Fruit fly (Drosophila melanogaster) whole organism, embryonic: ENCODE results near the gene CG43137.

Source experiments
- CG10267 ChIP-seq: fragments of 200-800 bp; sonication (Bioruptor generic); optimal IDR thresholded peaks from 2 replicates; lab custom pipeline; 2018; ENCODE audit warnings: missing biosample characterization, mild to moderate bottlenecking, missing genetic modification characterization, moderate library complexity
- CG10321 ChIP-seq: fragments of 200-800 bp; sonication (Bioruptor generic); IDR thresholded peaks from 2 replicates; pipeline ENCODE4 v1.3.6; 2022; ENCODE audit warnings: missing biosample characterization, missing genetic modification characterization
- CG13287 ChIP-seq: fragments of 200-800 bp; sonication (Bioruptor generic); IDR thresholded peaks from 2 replicates; pipeline ENCODE4 v1.3.6; 2022; ENCODE audit warnings: missing biosample characterization, missing genetic modification characterization; ENCODE audit not compliant: partially characterized antibody
- CG13296 ChIP-seq: fragments of 200-800 bp; sonication (Bioruptor generic); optimal IDR thresholded peaks from 3 replicates; lab custom pipeline; 2018; ENCODE audit warnings: missing biosample characterization, mild to moderate bottlenecking, missing genetic modification characterization
- CG13894 ChIP-seq: fragments of 200-800 bp; sonication (Bioruptor generic); optimal IDR thresholded peaks from 3 replicates; lab custom pipeline; 2018; ENCODE audit warnings: missing biosample characterization, mild to moderate bottlenecking, missing genetic modification characterization, moderate library complexity
- CG14050 ChIP-seq: fragments of 200-800 bp; sonication (Bioruptor generic); IDR thresholded peaks from 3 replicates; pipeline ENCODE4 v1.3.6; 2022; ENCODE audit warnings: missing biosample characterization, missing genetic modification characterization
- CG14860 ChIP-seq: fragments of 200-800 bp; sonication (Bioruptor generic); IDR thresholded peaks from 3 replicates; pipeline ENCODE4 v1.3.6; 2022; ENCODE audit warnings: missing biosample characterization, missing genetic modification characterization; ENCODE audit not compliant: partially characterized antibody
- CG15269 ChIP-seq: fragments of 200-800 bp; sonication (Bioruptor generic); optimal IDR thresholded peaks from 2 replicates; lab custom pipeline; 2018; ENCODE audit warnings: missing biosample characterization, mild to moderate bottlenecking, missing genetic modification characterization, moderate library complexity
- CG17361 ChIP-seq: fragments of 200-800 bp; sonication (Bioruptor generic); IDR thresholded peaks from 3 replicates; pipeline ENCODE4 v1.3.6; 2022; ENCODE audit warnings: missing biosample characterization, missing genetic modification characterization
- CG17829 ChIP-seq: fragments of 200-800 bp; optimal IDR thresholded peaks from 2 replicates; lab custom pipeline; 2019; ENCODE audit warnings: missing biosample characterization, mild to moderate bottlenecking, missing genetic modification characterization, moderate library complexity
- CG18599 ChIP-seq: fragments of 200-800 bp; sonication (Bioruptor generic); optimal IDR thresholded peaks from 3 replicates; lab custom pipeline; 2017; ENCODE audit warnings: missing biosample characterization, missing genetic modification characterization, mild to moderate bottlenecking, moderate library complexity, missing genetic modification reagents
- CG2202 ChIP-seq: fragments of 200-800 bp; sonication (Bioruptor generic); optimal IDR thresholded peaks from 2 replicates; lab custom pipeline; 2018; ENCODE audit warnings: missing biosample characterization, mild to moderate bottlenecking, missing genetic modification characterization
- CG32767 ChIP-seq: fragments of 200-800 bp; sonication (Bioruptor generic); IDR thresholded peaks from 2 replicates; pipeline ENCODE4 v1.3.6; 2022; ENCODE audit warnings: missing biosample characterization, missing genetic modification characterization
- CG3995 ChIP-seq: fragments of 200-800 bp; sonication (Bioruptor generic); optimal IDR thresholded peaks from 3 replicates; lab custom pipeline; 2016; ENCODE audit warnings: missing biosample characterization, missing genetic modification characterization
- CG42726 ChIP-seq: fragments of 200-800 bp; sonication (Bioruptor generic); IDR thresholded peaks from 2 replicates; pipeline ENCODE4 v1.3.6; 2022; ENCODE audit warnings: missing biosample characterization, missing genetic modification characterization; ENCODE audit not compliant: partially characterized antibody
- CG4617 ChIP-seq: fragments of 200-800 bp; sonication (Bioruptor generic); optimal IDR thresholded peaks from 3 replicates; lab custom pipeline; 2016; ENCODE audit warnings: missing biosample characterization, missing genetic modification characterization, borderline replicate concordance
- CG4707 ChIP-seq: fragments of 200-800 bp; sonication (Bioruptor generic); optimal IDR thresholded peaks from 2 replicates; lab custom pipeline; 2018; ENCODE audit warnings: missing biosample characterization, mild to moderate bottlenecking, missing genetic modification characterization, moderate library complexity
- CG8924 ChIP-seq: fragments of 200-800 bp; optimal IDR thresholded peaks from 3 replicates; lab custom pipeline; 2019; ENCODE audit warnings: missing biosample characterization, mild to moderate bottlenecking, missing genetic modification characterization, moderate library complexity
- Doc2 ChIP-seq: fragments of 200-800 bp; sonication (Bioruptor generic); IDR thresholded peaks from 2 replicates; pipeline ENCODE4 v1.3.6; 2022; ENCODE audit warnings: missing biosample characterization, missing genetic modification characterization
- Dp ChIP-seq: fragments of 200-800 bp; sonication (Bioruptor generic); optimal IDR thresholded peaks from 2 replicates; lab custom pipeline; 2018; ENCODE audit warnings: missing biosample characterization, mild to moderate bottlenecking, missing genetic modification characterization, moderate library complexity
- Dref ChIP-seq: fragments of 200-800 bp; sonication (Bioruptor generic); IDR thresholded peaks from 2 replicates; pipeline ENCODE4 v1.3.6; 2022; ENCODE audit warnings: missing biosample characterization, missing genetic modification characterization
- Ets65A ChIP-seq: fragments of 200-800 bp; sonication (Bioruptor generic); peaks from one replicate; lab custom pipeline; 2016; ENCODE audit warnings: missing biosample characterization, missing genetic modification characterization
- HLH4C ChIP-seq: fragments of 200-800 bp; sonication (Bioruptor generic); IDR thresholded peaks from 3 replicates; pipeline ENCODE4 v1.3.6; 2022; ENCODE audit warnings: missing biosample characterization, missing genetic modification characterization; ENCODE audit not compliant: partially characterized antibody
- HmgD ChIP-seq: fragments of 200-800 bp; sonication (Bioruptor generic); optimal IDR thresholded peaks from 3 replicates; lab custom pipeline; 2016; ENCODE audit warnings: missing biosample characterization, missing genetic modification characterization
- MBD-R2 ChIP-seq: fragments of 200-800 bp; sonication (Bioruptor generic); IDR thresholded peaks from 2 replicates; pipeline ENCODE4 v1.3.6; 2022; ENCODE audit warnings: missing biosample characterization, missing genetic modification characterization
- MESR4 ChIP-seq: fragments of 200-800 bp; sonication (Bioruptor generic); optimal IDR thresholded peaks from 2 replicates; lab custom pipeline; 2018; ENCODE audit warnings: missing biosample characterization, mild to moderate bottlenecking, missing genetic modification characterization, moderate library complexity
- Opbp ChIP-seq: fragments of 200-800 bp; sonication (Bioruptor generic); IDR thresholded peaks from 3 replicates; pipeline ENCODE4 v1.3.6; 2022; ENCODE audit warnings: missing biosample characterization, missing genetic modification characterization; ENCODE audit not compliant: partially characterized antibody
- Optix ChIP-seq: fragments of 200-800 bp; sonication (Bioruptor generic); IDR thresholded peaks from 3 replicates; pipeline ENCODE4 v1.3.6; 2022; ENCODE audit warnings: missing biosample characterization, missing genetic modification characterization
- Vsx1 ChIP-seq: fragments of 200-800 bp; sonication (Bioruptor generic); optimal IDR thresholded peaks from 2 replicates; lab custom pipeline; 2017; ENCODE audit warnings: missing biosample characterization, mild to moderate bottlenecking, missing genetic modification characterization, missing genetic modification reagents
- YL-1 ChIP-seq: fragments of 200-800 bp; sonication (Bioruptor generic); optimal IDR thresholded peaks from 3 replicates; lab custom pipeline; 2017; ENCODE audit warnings: missing biosample characterization, mild to moderate bottlenecking, missing genetic modification characterization
- al ChIP-seq: fragments of 200-800 bp; sonication (Bioruptor generic); IDR thresholded peaks from 2 replicates; pipeline ENCODE4 v1.3.6; 2022; ENCODE audit warnings: missing biosample characterization, missing genetic modification characterization
- amos ChIP-seq: fragments of 200-800 bp; sonication (Bioruptor generic); IDR thresholded peaks from 2 replicates; pipeline ENCODE4 v1.3.6; 2022; ENCODE audit warnings: missing biosample characterization, missing genetic modification characterization; ENCODE audit not compliant: partially characterized antibody
- caup ChIP-seq: fragments of 200-800 bp; sonication (Bioruptor generic); optimal IDR thresholded peaks from 3 replicates; lab custom pipeline; 2017; ENCODE audit warnings: missing biosample characterization, mild to moderate bottlenecking, missing genetic modification characterization, moderate library complexity; ENCODE audit not compliant: severe bottlenecking
- disco-r ChIP-seq: fragments of 200-800 bp; sonication (Bioruptor generic); optimal IDR thresholded peaks from 2 replicates; lab custom pipeline; 2016; ENCODE audit warnings: missing biosample characterization, missing genetic modification characterization
- gro ChIP-seq: fragments of 200-800 bp; sonication (Bioruptor generic); optimal IDR thresholded peaks from 2 replicates; lab custom pipeline; 2016; ENCODE audit warnings: missing biosample characterization, missing genetic modification characterization
- inv ChIP-seq: fragments of 200-800 bp; sonication (Bioruptor generic); IDR thresholded peaks from 2 replicates; pipeline ENCODE4 v1.3.6; 2022; ENCODE audit warnings: missing biosample characterization, missing genetic modification characterization; ENCODE audit not compliant: partially characterized antibody
- jumu ChIP-seq: fragments of 200-800 bp; sonication (Bioruptor generic); optimal IDR thresholded peaks from 3 replicates; lab custom pipeline; 2016; ENCODE audit warnings: missing biosample characterization, missing genetic modification characterization
- lbe ChIP-seq: fragments of 200-800 bp; sonication (Bioruptor generic); optimal IDR thresholded peaks from 2 replicates; lab custom pipeline; 2016; ENCODE audit warnings: missing biosample characterization, mild to moderate bottlenecking, missing genetic modification characterization
- mld ChIP-seq: fragments of 200-800 bp; sonication (Bioruptor generic); IDR thresholded peaks from 3 replicates; pipeline ENCODE4 v1.3.6; 2022; ENCODE audit warnings: missing biosample characterization, missing genetic modification characterization; ENCODE audit not compliant: partially characterized antibody
- nerfin-1 ChIP-seq: fragments of 200-800 bp; sonication (Bioruptor generic); optimal IDR thresholded peaks from 3 replicates; lab custom pipeline; 2019; ENCODE audit warnings: missing biosample characterization, mild to moderate bottlenecking, missing genetic modification characterization, moderate library complexity
- nerfin-2 ChIP-seq: fragments of 200-800 bp; sonication (Bioruptor generic); IDR thresholded peaks from 2 replicates; pipeline ENCODE4 v1.3.6; 2022; ENCODE audit warnings: missing biosample characterization, missing genetic modification characterization; ENCODE audit not compliant: partially characterized antibody
- onecut ChIP-seq: fragments of 200-800 bp; sonication (Bioruptor generic); IDR thresholded peaks from 2 replicates; pipeline ENCODE4 v1.3.6; 2022; ENCODE audit warnings: missing biosample characterization, missing genetic modification characterization
- phol ChIP-seq: fragments of 200-800 bp; sonication (Bioruptor generic); optimal IDR thresholded peaks from 3 replicates; lab custom pipeline; 2018; ENCODE audit warnings: missing biosample characterization, mild to moderate bottlenecking, missing genetic modification characterization, moderate library complexity
- pzg ChIP-seq: fragments of 200-800 bp; sonication (Bioruptor generic); optimal IDR thresholded peaks from 3 replicates; lab custom pipeline; 2018; ENCODE audit warnings: missing biosample characterization, mild to moderate bottlenecking, missing genetic modification characterization, moderate library complexity
- ranshi ChIP-seq: fragments of 200-800 bp; sonication (Bioruptor generic); IDR thresholded peaks from 2 replicates; pipeline ENCODE4 v1.3.6; 2022; ENCODE audit warnings: missing biosample characterization, missing genetic modification characterization
- sens-2 ChIP-seq: fragments of 200-800 bp; sonication (Bioruptor generic); IDR thresholded peaks from 2 replicates; pipeline ENCODE4 v1.3.6; 2022; ENCODE audit warnings: missing biosample characterization, missing genetic modification characterization
- sob ChIP-seq: fragments of 200-800 bp; sonication (Bioruptor generic); IDR thresholded peaks from 2 replicates; pipeline ENCODE4 v1.3.6; 2022; ENCODE audit warnings: missing biosample characterization, missing genetic modification characterization
- zen2 ChIP-seq: fragments of 200-800 bp; sonication (Bioruptor generic); IDR thresholded peaks from 3 replicates; pipeline ENCODE4 v1.3.6; 2022; ENCODE audit warnings: missing biosample characterization, missing genetic modification characterization; ENCODE audit not compliant: partially characterized antibody

Gene CG43137

dm6 chrX:5879543-5879943, 14.6 kb upstream of the CG43137 start, which contains the start of the genes Usp30 and CG16721 (continued):
- peak; percentile 68 for TF ChIP-seq sob (GFP tag; lab: Robert Waterston, UW)
- peak; percentile 30 for TF ChIP-seq CG15269
- no peak for TF ChIP-seq CG4707 (GFP tag; lab: Kevin White, UChicago)
- TF ChIP-seq onecut (GFP tag; lab: Robert Waterston, UW) = no peak
- peak; percentile 39 for TF ChIP-seq CG13894 (tag; lab: Kevin White, UChicago)
- TF ChIP-seq CG2202 (tag; lab: Kevin White, UChicago) = no peak
- peak; percentile 52; the same call in 2 of the 3 replicates for TF ChIP-seq CG17361
- TF ChIP-seq CG17829 (tag; lab: Kevin White, UChicago) = peak; percentile 18
- peak; percentile 31 for TF ChIP-seq jumu (GFP tag; lab: Kevin White, UChicago)

- TF ChIP-seq zen2 (GFP tag; lab: Robert Waterston, UW) (peak; percentile 74), lbe (GFP tag; lab: Kevin White, UChicago) (no peak), CG8924 (tag; lab: Kevin White, UChicago) (no peak), CG10267 (tag; lab: Kevin White, UChicago) (peak; percentile 35), phol (peak; percentile 38), Ets65A (peak; percentile 27), CG14860 (GFP tag; lab: Robert Waterston, UW) (peak; percentile 80), CG13287 (GFP tag; lab: Robert Waterston, UW) (peak; percentile 84), HmgD (no peak), Doc2 (GFP tag; lab: Robert Waterston, UW) (no peak), CG4617 (GFP tag; lab: Kevin White, UChicago) (peak; percentile 54), Optix (GFP tag; lab: Robert Waterston, UW) (no peak), amos (peak; percentile 57; the same call in 1 of the 2 replicates), CG13296 (GFP tag; lab: Kevin White, UChicago) (no peak), nerfin-1 (no peak), Dref (GFP tag; lab: Robert Waterston, UW) (peak; percentile 81), inv (GFP tag; lab: Robert Waterston, UW) (peak; percentile 55), HLH4C (GFP tag; lab: Robert Waterston, UW) (peak; percentile 87), gro (no peak), MESR4 (GFP tag; lab: Kevin White, UChicago) (peak; percentile 59), nerfin-2 (peak; percentile 86), mld (peak; percentile 76; the same call in 2 of the 3 replicates), CG18599 (no peak), Opbp (GFP tag; lab: Robert Waterston, UW) (peak; percentile 61; the same call in 2 of the 3 replicates), al (GFP tag; lab: Robert Waterston, UW) (no peak), CG42726 (no peak), CG10321 (GFP tag; lab: Robert Waterston, UW) (no peak), sens-2 (no peak), disco-r (GFP tag; lab: Kevin White, UChicago) (no peak), MBD-R2 (GFP tag; lab: Robert Waterston, UW) (peak; percentile 79), Dp (peak; percentile 78), CG3995 (peak; percentile 44), pzg (peak; percentile 50), YL-1 (GFP tag; lab: Kevin White, UChicago) (peak; percentile 55), CG32767 (no peak), ranshi (GFP tag; lab: Robert Waterston, UW) (0 out of 2 replicates have a peak, but pooled peaks have one; percentile 9), caup (GFP tag; lab: Kevin White, UChicago) (no peak), Vsx1 (GFP tag; lab: Kevin White, UChicago) (no peak), CG14050 (GFP tag; lab: Robert Waterston, UW) (no peak)
Measured at dm6 chrX:5876584-5876983, 11.6 kb upstream of the CG43137 start, which contains the start of gene mof. TSS of gene mof (minus strand) at chrX:5876853.
